Fruit fly (Drosophila melanogaster) whole organism, embryonic: ENCODE measurements around the gene CG15764.
A peak's percentile ranks its signal among the peaks of the same experiment; 100 is the strongest.

ENCODE experiments used
- Blimp-1 ChIP-seq: fragments of 200-800 bp; sonication (Bioruptor generic); optimal IDR thresholded peaks from 3 replicates; lab custom pipeline; 2018; ENCODE audit warnings: missing biosample characterization, missing genetic modification characterization, mild to moderate bottlenecking, moderate library complexity, missing genetic modification reagents
- CG10147 ChIP-seq: fragments of 200-800 bp; sonication (Bioruptor generic); optimal IDR thresholded peaks from 2 replicates; lab custom pipeline; 2019; ENCODE audit warnings: missing biosample characterization, mild to moderate bottlenecking, missing genetic modification characterization, moderate library complexity
- CG1024 ChIP-seq: fragments of 200-800 bp; sonication (Bioruptor generic); IDR thresholded peaks from 2 replicates; pipeline ENCODE4 v1.3.6; 2022; ENCODE audit warnings: missing biosample characterization, missing genetic modification characterization
- CG10321 ChIP-seq: fragments of 200-800 bp; sonication (Bioruptor generic); IDR thresholded peaks from 2 replicates; pipeline ENCODE4 v1.3.6; 2022; ENCODE audit warnings: missing biosample characterization, missing genetic modification characterization
- CG11093 ChIP-seq: fragments of 200-800 bp; sonication (Bioruptor generic); IDR thresholded peaks from 3 replicates; pipeline ENCODE4 v1.3.6; 2022; ENCODE audit warnings: missing biosample characterization, missing genetic modification characterization
- CG12071 ChIP-seq: fragments of 200-800 bp; sonication (Bioruptor generic); optimal IDR thresholded peaks from 3 replicates; lab custom pipeline; 2018; ENCODE audit warnings: missing biosample characterization, mild to moderate bottlenecking, missing genetic modification characterization
- CG12104 ChIP-seq: fragments of 200-800 bp; sonication (Bioruptor generic); optimal IDR thresholded peaks from 3 replicates; lab custom pipeline; 2016; ENCODE audit warnings: missing biosample characterization, missing genetic modification characterization
- CG12219 ChIP-seq: fragments of 200-800 bp; sonication (Bioruptor generic); optimal IDR thresholded peaks from 3 replicates; lab custom pipeline; 2018; ENCODE audit warnings: missing biosample characterization, mild to moderate bottlenecking, missing genetic modification characterization
- CG14710 ChIP-seq: fragments of 200-800 bp; sonication (Bioruptor generic); optimal IDR thresholded peaks from 3 replicates; lab custom pipeline; 2019; ENCODE audit warnings: missing biosample characterization, mild to moderate bottlenecking, missing genetic modification characterization, moderate library complexity
- CG1603 ChIP-seq: fragments of 200-800 bp; sonication (Bioruptor generic); optimal IDR thresholded peaks from 2 replicates; lab custom pipeline; 2019; ENCODE audit warnings: missing biosample characterization, mild to moderate bottlenecking, missing genetic modification characterization, moderate library complexity
- CG16863 ChIP-seq: fragments of 200-800 bp; sonication (Bioruptor generic); optimal IDR thresholded peaks from 3 replicates; lab custom pipeline; 2016; ENCODE audit warnings: missing biosample characterization, missing genetic modification characterization
- CG17802 ChIP-seq: fragments of 200-800 bp; sonication (Bioruptor generic); optimal IDR thresholded peaks from 2 replicates; lab custom pipeline; 2018; ENCODE audit warnings: missing biosample characterization, mild to moderate bottlenecking, missing genetic modification characterization, moderate library complexity
- CG2129 ChIP-seq: fragments of 200-800 bp; sonication (Bioruptor generic); IDR thresholded peaks from 2 replicates; pipeline ENCODE4 v1.3.6; 2022; ENCODE audit warnings: missing biosample characterization, missing genetic modification characterization; ENCODE audit not compliant: partially characterized antibody
- CG2678 ChIP-seq: fragments of 200-800 bp; sonication (Bioruptor generic); optimal IDR thresholded peaks from 3 replicates; lab custom pipeline; 2019; ENCODE audit warnings: missing biosample characterization, mild to moderate bottlenecking, missing genetic modification characterization, moderate library complexity
- CG3163 ChIP-seq: fragments of 200-800 bp; sonication (Bioruptor generic); optimal IDR thresholded peaks from 3 replicates; lab custom pipeline; 2016; ENCODE audit warnings: missing biosample characterization, missing genetic modification characterization
- CG6254 ChIP-seq: fragments of 200-800 bp; sonication (Bioruptor generic); optimal IDR thresholded peaks from 3 replicates; lab custom pipeline; 2017; ENCODE audit warnings: mild to moderate bottlenecking, missing biosample characterization, missing genetic modification reagents, missing genetic modification characterization
- CG9437 ChIP-seq: fragments of 200-800 bp; sonication (Bioruptor generic); optimal IDR thresholded peaks from 2 replicates; lab custom pipeline; 2018; ENCODE audit warnings: missing biosample characterization, mild to moderate bottlenecking, missing genetic modification characterization
- CG9876 ChIP-seq: fragments of 200-800 bp; sonication (Bioruptor generic); optimal IDR thresholded peaks from 2 replicates; lab custom pipeline; 2016; ENCODE audit warnings: missing biosample characterization, missing genetic modification characterization
- Dad ChIP-seq: fragments of 200-800 bp; sonication (Bioruptor generic); optimal IDR thresholded peaks from 3 replicates; lab custom pipeline; 2016; ENCODE audit warnings: missing biosample characterization, missing genetic modification characterization
- Dip2 ChIP-seq: fragments of 200-800 bp; sonication (Bioruptor generic); IDR thresholded peaks from 2 replicates; pipeline ENCODE4 v1.3.6; 2022; ENCODE audit warnings: missing biosample characterization, missing genetic modification characterization
- ERR ChIP-seq: fragments of 200-800 bp; sonication (Bioruptor generic); optimal IDR thresholded peaks from 2 replicates; lab custom pipeline; 2016; ENCODE audit warnings: missing biosample characterization, missing genetic modification characterization
- H2.0 ChIP-seq: fragments of 200-800 bp; sonication (Bioruptor generic); IDR thresholded peaks from 2 replicates; pipeline ENCODE4 v1.3.6; 2022; ENCODE audit warnings: missing biosample characterization, missing genetic modification characterization
- HLHmδ ChIP-seq: fragments of 200-800 bp; sonication (Bioruptor generic); optimal IDR thresholded peaks from 2 replicates; lab custom pipeline; 2018; ENCODE audit warnings: missing biosample characterization, mild to moderate bottlenecking, missing genetic modification characterization, moderate library complexity
- HmgZ ChIP-seq: fragments of 200-800 bp; sonication (Bioruptor generic); optimal IDR thresholded peaks from 2 replicates; lab custom pipeline; 2018; ENCODE audit warnings: missing biosample characterization, mild to moderate bottlenecking, missing genetic modification characterization
- Hmr ChIP-seq: fragments of 200-800 bp; sonication (Bioruptor generic); optimal IDR thresholded peaks from 3 replicates; lab custom pipeline; 2017; ENCODE audit warnings: mild to moderate bottlenecking, missing biosample characterization, missing genetic modification reagents, missing genetic modification characterization
- Mrtf ChIP-seq: fragments of 200-800 bp; sonication (Bioruptor generic); IDR thresholded peaks from 3 replicates; pipeline ENCODE4 v1.3.6; 2022; ENCODE audit warnings: missing biosample characterization, missing genetic modification characterization
- NC2β ChIP-seq: fragments of 200-800 bp; sonication (Bioruptor generic); optimal IDR thresholded peaks from 2 replicates; lab custom pipeline; 2016; ENCODE audit warnings: missing biosample characterization, missing genetic modification characterization
- Opbp ChIP-seq: fragments of 200-800 bp; sonication (Bioruptor generic); IDR thresholded peaks from 3 replicates; pipeline ENCODE4 v1.3.6; 2022; ENCODE audit warnings: missing biosample characterization, missing genetic modification characterization; ENCODE audit not compliant: partially characterized antibody
- Usf ChIP-seq: fragments of 200-800 bp; sonication (Bioruptor generic); optimal IDR thresholded peaks from 2 replicates; lab custom pipeline; 2017; ENCODE audit warnings: missing genotype, missing biosample characterization, missing genetic modification characterization
- abd-A ChIP-seq: fragments of 200-800 bp; sonication (Bioruptor generic); optimal IDR thresholded peaks from 3 replicates; lab custom pipeline; 2019; ENCODE audit warnings: missing biosample characterization, mild to moderate bottlenecking, missing genetic modification characterization, moderate library complexity
- ara ChIP-seq: fragments of 200-800 bp; sonication (Bioruptor generic); IDR thresholded peaks from 2 replicates; pipeline ENCODE4 v1.3.6; 2022; ENCODE audit warnings: missing biosample characterization, missing genetic modification characterization
- cad ChIP-seq: fragments of >200 bp; optimal IDR thresholded peaks from 2 replicates; lab custom pipeline; 2017; ENCODE audit warnings: missing biosample characterization, missing genetic modification characterization
- dati ChIP-seq: fragments of 200-800 bp; sonication (Bioruptor generic); IDR thresholded peaks from 2 replicates; pipeline ENCODE4 v1.3.6; 2022; ENCODE audit warnings: missing biosample characterization, missing genetic modification characterization
- en ChIP-seq: fragments of 200-800 bp; sonication (Bioruptor generic); optimal IDR thresholded peaks from 2 replicates; lab custom pipeline; 2016; ENCODE audit warnings: missing biosample characterization, missing genetic modification characterization
- eyg ChIP-seq: fragments of 200-800 bp; sonication (Bioruptor generic); optimal IDR thresholded peaks from 3 replicates; lab custom pipeline; 2016; ENCODE audit warnings: missing biosample characterization, missing genetic modification characterization
- fd3F ChIP-seq: fragments of 200-800 bp; sonication (Bioruptor generic); optimal IDR thresholded peaks from 2 replicates; lab custom pipeline; 2018; ENCODE audit warnings: missing biosample characterization, mild to moderate bottlenecking, missing genetic modification characterization, moderate library complexity
- luna ChIP-seq: fragments of 200-800 bp; sonication (Bioruptor generic); optimal IDR thresholded peaks from 2 replicates; lab custom pipeline; 2016; ENCODE audit warnings: missing biosample characterization, missing genetic modification characterization
- maf-S ChIP-seq: fragments of 200-800 bp; sonication (Bioruptor generic); optimal IDR thresholded peaks from 2 replicates; lab custom pipeline; 2016; ENCODE audit warnings: missing biosample characterization, missing genetic modification characterization
- pb ChIP-seq: fragments of 200-800 bp; sonication (Bioruptor generic); optimal IDR thresholded peaks from 3 replicates; lab custom pipeline; 2016; ENCODE audit warnings: missing biosample characterization, missing genetic modification characterization
- pita ChIP-seq: fragments of 200-800 bp; sonication (Bioruptor generic); optimal IDR thresholded peaks from 2 replicates; lab custom pipeline; 2017; ENCODE audit warnings: missing biosample characterization, mild to moderate bottlenecking, missing genetic modification characterization
- rib ChIP-seq: fragments of 200-800 bp; sonication (Bioruptor generic); IDR thresholded peaks from 2 replicates; pipeline ENCODE4 v1.3.6; 2022; ENCODE audit warnings: missing biosample characterization, missing genetic modification characterization
- row ChIP-seq: fragments of 200-800 bp; sonication (Bioruptor generic); IDR thresholded peaks from 3 replicates; pipeline ENCODE4 v1.3.6; 2022; ENCODE audit warnings: missing biosample characterization, missing genetic modification characterization
- sqz ChIP-seq: fragments of 200-800 bp; sonication (Bioruptor generic); optimal IDR thresholded peaks from 3 replicates; lab custom pipeline; 2018; ENCODE audit warnings: missing biosample characterization, mild to moderate bottlenecking, missing genetic modification characterization
- tgo ChIP-seq: fragments of 200-800 bp; sonication (Bioruptor generic); IDR thresholded peaks from 3 replicates; pipeline ENCODE4 v1.3.6; 2022; ENCODE audit warnings: missing biosample characterization, missing genetic modification characterization
- tio ChIP-seq: fragments of 200-800 bp; sonication (Bioruptor generic); optimal IDR thresholded peaks from 2 replicates; lab custom pipeline; 2017; ENCODE audit warnings: missing biosample characterization, missing genetic modification characterization, inconsistent platforms
- trem ChIP-seq: fragments of 200-800 bp; optimal IDR thresholded peaks from 3 replicates; lab custom pipeline; 2019; ENCODE audit warnings: missing biosample characterization, mild to moderate bottlenecking, missing genetic modification characterization, moderate library complexity
- trh ChIP-seq: fragments of 200-800 bp; sonication (Bioruptor generic); optimal IDR thresholded peaks from 2 replicates; lab custom pipeline; 2016; ENCODE audit warnings: missing biosample characterization, missing genetic modification characterization
- unc-4 ChIP-seq: fragments of 200-800 bp; sonication (Bioruptor generic); IDR thresholded peaks from 2 replicates; pipeline ENCODE4 v1.3.6; 2022; ENCODE audit warnings: missing biosample characterization, missing genetic modification characterization; ENCODE audit not compliant: partially characterized antibody
- vvl ChIP-seq: fragments of 200-800 bp; sonication (Bioruptor generic); IDR thresholded peaks from 2 replicates; pipeline ENCODE4 v1.3.6; 2022; ENCODE audit warnings: missing biosample characterization, missing genetic modification characterization
- z ChIP-seq: fragments of 200-800 bp; sonication (Bioruptor generic); IDR thresholded peaks from 3 replicates; pipeline ENCODE4 v1.3.6; 2022; ENCODE audit warnings: missing biosample characterization, missing genetic modification characterization

Gene CG15764

dm6 chrX:5880139-5880924 is 11.4 kb downstream of the CG15764 start (continued):
- TF ChIP-seq ara (GFP tag; lab: Robert Waterston, UW) (no peak; the same call in 1 of the 2 replicates), CG12219 (GFP tag; lab: Kevin White, UChicago) (peak; percentile 23), CG2129 (no peak), CG9437 (peak; percentile 43), row (GFP tag; lab: Robert Waterston, UW) (peak; percentile 81), eyg (GFP tag; lab: Kevin White, UChicago) (no peak), CG16863 (GFP tag; lab: Kevin White, UChicago) (peak; percentile 22), Dad (GFP tag; lab: Kevin White, UChicago) (no peak), CG12104 (GFP tag; lab: Kevin White, UChicago) (no peak), CG6254 (GFP tag; lab: Kevin White, UChicago) (no peak), NC2β (GFP tag; lab: Kevin White, UChicago) (no peak), tgo (GFP tag; lab: Robert Waterston, UW) (peak; percentile 47; the same call in 2 of the 3 replicates), en (GFP tag; lab: Kevin White, UChicago) (no peak), CG17802 (no peak), CG14710 (tag; lab: Kevin White, UChicago) (peak; percentile 32), CG10147 (peak; percentile 34), HmgZ (peak; percentile 39), CG1603 (tag; lab: Kevin White, UChicago) (peak; percentile 65), abd-A (tag; lab: Kevin White, UChicago) (peak; percentile 54), Blimp-1 (GFP tag; lab: Kevin White, UChicago) (peak; percentile 46), Opbp (GFP tag; lab: Robert Waterston, UW) (no peak), z (GFP tag; lab: Robert Waterston, UW) (no peak), luna (GFP tag; lab: Kevin White, UChicago) (no peak), Dip2 (no peak), CG9876 (GFP tag; lab: Kevin White, UChicago) (no peak), HLHmδ (no peak), pita (GFP tag; lab: Kevin White, UChicago) (no peak), CG3163 (GFP tag; lab: Kevin White, UChicago) (no peak), unc-4 (no peak), ERR (GFP tag; lab: Kevin White, UChicago) (no peak), CG1024 (GFP tag; lab: Robert Waterston, UW) (no peak), trh (no peak), rib (no peak), CG12071 (GFP tag; lab: Kevin White, UChicago) (peak; percentile 51), vvl (GFP tag; lab: Robert Waterston, UW) (peak; percentile 51), fd3F (no peak), CG10321 (no peak), Mrtf (GFP tag; lab: Robert Waterston, UW) (no peak), Usf (no peak), cad (no peak), pb (GFP tag; lab: Kevin White, UChicago) (no peak), H2.0 (GFP tag; lab: Robert Waterston, UW) (no peak), Hmr (peak; percentile 64), maf-S (GFP tag; lab: Kevin White, UChicago) (no peak), CG11093 (GFP tag; lab: Robert Waterston, UW) (no peak), CG2678 (tag; lab: Kevin White, UChicago) (peak; percentile 70), sqz (GFP tag; lab: Kevin White, UChicago) (no peak), dati (GFP tag; lab: Robert Waterston, UW) (no peak), tio (GFP tag; lab: Kevin White, UChicago) (no peak), trem (tag; lab: Kevin White, UChicago) (peak; percentile 18)
